Worm (Caenorhabditis elegans) whole organism, mixed stage, embryonic: Measurements from ENCODE around the gene zfp-2.

Experiments used
- M03D4.4 ChIP-seq: sonication (generic microtip); optimal IDR thresholded peaks from 2 replicates; lab custom pipeline; 2017; ENCODE audit warnings: mild to moderate bottlenecking, missing genetic modification characterization, missing compliant biosample characterization
- ceh-43 ChIP-seq: fragments of 200-800 bp; sonication (Bioruptor generic); optimal IDR thresholded peaks from 2 replicates; lab custom pipeline; 2018; ENCODE audit warnings: mild to moderate bottlenecking, missing genetic modification characterization, moderate library complexity, missing compliant biosample characterization
- ceh-83 ChIP-seq: fragments of 200-800 bp; sonication (Bioruptor generic); optimal IDR thresholded peaks from 2 replicates; lab custom pipeline; 2018; ENCODE audit warnings: mild to moderate bottlenecking, missing genetic modification characterization, missing compliant biosample characterization
- ces-1 ChIP-seq: fragments of 150-350 bp; optimal IDR thresholded peaks from 2 replicates; lab custom pipeline; 2014; ENCODE audit warnings: missing biosample characterization, missing genetic modification reagents, missing genetic modification characterization
- nhr-237 ChIP-seq: fragments of 150-350 bp; optimal IDR thresholded peaks from 2 replicates; lab custom pipeline; 2014; ENCODE audit warnings: missing biosample characterization, missing genetic modification characterization
- pha-4 ChIP-seq: fragments of 150-350 bp; optimal IDR thresholded peaks from 2 replicates; lab custom pipeline; 2018; ENCODE audit warnings: missing biosample characterization, missing genetic modification reagents, missing genetic modification characterization
- sptf-1 ChIP-seq: sonication (generic microtip); optimal IDR thresholded peaks from 2 replicates; lab custom pipeline; 2017; ENCODE audit warnings: mild to moderate bottlenecking, missing genetic modification characterization, moderate library complexity, missing compliant biosample characterization
- ztf-11 ChIP-seq: fragments of 150-350 bp; optimal IDR thresholded peaks from 2 replicates; lab custom pipeline; 2014; ENCODE audit warnings: missing biosample characterization, missing genetic modification characterization

DNA sequence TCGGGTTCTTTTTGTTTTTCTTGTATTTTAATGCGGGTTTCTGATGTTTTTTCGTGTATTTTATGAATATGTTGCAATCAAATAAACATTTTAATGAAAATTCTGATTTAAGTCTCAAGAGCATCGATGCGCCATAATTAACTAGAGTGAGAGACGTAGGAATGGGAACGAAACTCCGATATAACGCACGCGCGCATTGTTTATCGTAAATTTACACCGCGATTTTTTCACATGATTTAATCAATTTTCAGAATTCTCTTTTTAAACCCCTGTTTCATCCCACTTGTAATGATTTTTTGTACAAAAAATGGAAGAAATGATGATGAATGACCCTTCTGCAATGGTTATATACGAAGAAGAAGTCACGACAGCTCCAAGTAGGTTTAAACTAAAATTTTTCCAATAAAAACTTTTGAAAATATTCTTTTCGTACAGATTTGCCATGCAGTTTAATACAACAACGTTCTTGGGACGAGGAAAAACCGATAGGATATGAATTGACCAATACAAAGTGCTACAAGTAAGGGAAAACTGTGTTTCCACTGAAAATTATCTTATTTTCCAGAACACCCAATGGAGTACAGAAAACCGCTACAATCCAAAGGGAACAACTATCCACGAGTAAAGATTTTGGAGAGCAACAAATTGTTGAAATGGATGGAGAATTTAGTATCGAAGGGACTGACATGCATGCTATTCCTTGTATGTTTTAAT, at the start of gene zfp-2:
- TF ChIP-seq pha-4 (tag; lab: Kevin White, UChicago) (no peak), M03D4.4 (tag; lab: Kevin White, UChicago) (no peak), ceh-43 (GFP tag; lab: Kevin White, UChicago) (no peak), ces-1 (GFP tag; lab: Kevin White, UChicago) (peak; percentile 82), sptf-1 (tag; lab: Kevin White, UChicago) (no peak), nhr-237 (tag; lab: Kevin White, UChicago) (no peak), ztf-11 (tag; lab: Kevin White, UChicago) (no peak), ceh-83 (no peak)
